Fruit fly (Drosophila melanogaster) whole organism, wandering third instar larva: ENCODE data around the gene CG11251.

Experiments used
- Abd-B ChIP-seq: fragments of >200 bp; optimal IDR thresholded peaks from 2 replicates; lab custom pipeline; 2017; ENCODE audit warnings: missing biosample characterization, missing genetic modification characterization
- CG32264 ChIP-seq: fragments of 200-800 bp; sonication (Bioruptor generic); optimal IDR thresholded peaks from 2 replicates; lab custom pipeline; 2016; ENCODE audit warnings: missing biosample characterization, missing genetic modification characterization
- CG9705 ChIP-seq: fragments of 200-800 bp; sonication (Bioruptor generic); optimal IDR thresholded peaks from 2 replicates; lab custom pipeline; 2018; ENCODE audit warnings: missing biosample characterization, mild to moderate bottlenecking, missing genetic modification characterization
- CrebA ChIP-seq: fragments of 200-800 bp; sonication (Bioruptor generic); optimal IDR thresholded peaks from 2 replicates; lab custom pipeline; 2016; ENCODE audit warnings: missing biosample characterization, mild to moderate bottlenecking, missing genetic modification characterization, borderline replicate concordance
- Dfd ChIP-seq: fragments of >200 bp; optimal IDR thresholded peaks from 2 replicates; lab custom pipeline; 2017; ENCODE audit warnings: missing biosample characterization, missing genetic modification characterization
- Dif ChIP-seq: fragments of 200-275, 200-300 bp; sonication (Bioruptor generic); optimal IDR thresholded peaks from 2 replicates; lab custom pipeline; 2018; ENCODE audit warnings: missing biosample characterization, missing genetic modification characterization; ENCODE audit not compliant: partially characterized antibody
- GATAd ChIP-seq: sonication (Bioruptor generic); optimal IDR thresholded peaks from 2 replicates; lab custom pipeline; 2016; ENCODE audit warnings: missing biosample characterization, missing genetic modification characterization
- HLH106 ChIP-seq: fragments of 200-800 bp; optimal IDR thresholded peaks from 3 replicates; lab custom pipeline; 2019; ENCODE audit warnings: missing biosample characterization, mild to moderate bottlenecking, missing genetic modification characterization, moderate library complexity
- Hnf4 ChIP-seq: fragments of 200-800 bp; sonication (Bioruptor generic); optimal IDR thresholded peaks from 2 replicates; lab custom pipeline; 2016; ENCODE audit warnings: missing biosample characterization, mild to moderate bottlenecking, missing genetic modification characterization
- Hr78 ChIP-seq: fragments of >200 bp; optimal IDR thresholded peaks from 2 replicates; lab custom pipeline; 2017; ENCODE audit warnings: missing biosample characterization, missing genetic modification characterization
- Jra ChIP-seq: sonication (Bioruptor generic); optimal IDR thresholded peaks from 2 replicates; lab custom pipeline; 2016; ENCODE audit warnings: missing biosample characterization, missing genetic modification characterization
- Mio ChIP-seq: sonication (Bioruptor generic); optimal IDR thresholded peaks from 2 replicates; lab custom pipeline; 2016; ENCODE audit warnings: missing biosample characterization, missing genetic modification characterization
- Myc ChIP-seq: fragments of >200 bp; optimal IDR thresholded peaks from 2 replicates; lab custom pipeline; 2017
- OdsH ChIP-seq: fragments of 200-800 bp; sonication (Bioruptor generic); optimal IDR thresholded peaks from 2 replicates; lab custom pipeline; 2016; ENCODE audit warnings: missing biosample characterization, mild to moderate bottlenecking, missing genetic modification characterization
- Rel ChIP-seq, 2 experiments: fragments of 200-800 bp; sonication (Bioruptor generic) in 1 of 2; optimal IDR thresholded peaks; 2 replicates in 1 of 2; 3 replicates in 1 of 2; lab custom pipeline; 2016 to 2019; ENCODE audit warnings: mild to moderate bottlenecking in 2 of 2, missing biosample characterization in 2 of 2, missing genetic modification characterization in 2 of 2, moderate library complexity in 1 of 2
- Sp1 ChIP-seq: fragments of 200-800 bp; sonication (Bioruptor generic); optimal IDR thresholded peaks from 3 replicates; lab custom pipeline; 2019; ENCODE audit warnings: missing biosample characterization, mild to moderate bottlenecking, missing genetic modification characterization, moderate library complexity
- Vsx2 ChIP-seq: fragments of 200-300, 225-300 bp; sonication (Bioruptor generic); optimal IDR thresholded peaks from 2 replicates; lab custom pipeline; 2018; ENCODE audit warnings: missing biosample characterization, missing genetic modification characterization; ENCODE audit not compliant: partially characterized antibody
- br ChIP-seq: fragments of 200-800 bp; sonication (Bioruptor generic); optimal IDR thresholded peaks from 2 replicates; lab custom pipeline; 2016; ENCODE audit warnings: missing biosample characterization, missing genetic modification characterization
- brk ChIP-seq: fragments of 200-800 bp; sonication (Bioruptor generic); optimal IDR thresholded peaks from 2 replicates; lab custom pipeline; 2016; ENCODE audit warnings: missing biosample characterization, mild to moderate bottlenecking, missing genetic modification characterization
- dl ChIP-seq, 2 experiments: fragments of 175-275, 200-275 bp in 1 of 2; fragments of 200-275 bp in 1 of 2; sonication (Bioruptor generic); optimal IDR thresholded peaks; lab custom pipeline; 2018; ENCODE audit warnings: mild to moderate bottlenecking in 2 of 2, missing biosample characterization in 2 of 2, missing genetic modification characterization in 2 of 2, moderate library complexity in 2 of 2; ENCODE audit not compliant: partially characterized antibody in 2 of 2, insufficient read depth in 1 of 2
- dmrt93B ChIP-seq: fragments of 200-800 bp; sonication (Bioruptor generic); optimal IDR thresholded peaks from 2 replicates; lab custom pipeline; 2018; ENCODE audit warnings: missing biosample characterization, mild to moderate bottlenecking, missing genetic modification characterization
- dsf ChIP-seq: sonication (Bioruptor generic); optimal IDR thresholded peaks from 2 replicates; lab custom pipeline; 2016; ENCODE audit warnings: missing biosample characterization, missing genetic modification characterization, borderline replicate concordance
- ey ChIP-seq: fragments of 200-800 bp; sonication (Bioruptor generic); optimal IDR thresholded peaks from 2 replicates; lab custom pipeline; 2016; ENCODE audit warnings: missing biosample characterization, missing genetic modification characterization
- foxo ChIP-seq, 2 experiments: fragments of 200-800 bp; sonication (Bioruptor generic); optimal IDR thresholded peaks; 2 replicates in 1 of 2; 3 replicates in 1 of 2; lab custom pipeline; 2016 to 2017; ENCODE audit warnings: missing biosample characterization in 2 of 2, missing genetic modification characterization in 2 of 2
- fru ChIP-seq: fragments of 200-800 bp; sonication (Bioruptor generic); optimal IDR thresholded peaks from 3 replicates; lab custom pipeline; 2016; ENCODE audit warnings: missing biosample characterization, mild to moderate bottlenecking, missing genetic modification characterization
- h ChIP-seq: fragments of 200-800 bp; sonication (Bioruptor generic); optimal IDR thresholded peaks from 3 replicates; lab custom pipeline; 2016; ENCODE audit warnings: missing biosample characterization, mild to moderate bottlenecking, missing genetic modification characterization
- jim ChIP-seq: fragments of 175-275, 200-325 bp; sonication (Bioruptor generic); optimal IDR thresholded peaks from 2 replicates; lab custom pipeline; 2016; ENCODE audit warnings: missing biosample characterization, mild to moderate bottlenecking, missing genetic modification characterization
- lola ChIP-seq: fragments of >200 bp; optimal IDR thresholded peaks from 2 replicates; lab custom pipeline; 2017; ENCODE audit warnings: missing biosample characterization, missing genetic modification characterization
- pan ChIP-seq: fragments of >200 bp; optimal IDR thresholded peaks from 2 replicates; lab custom pipeline; 2017
- psq ChIP-seq: fragments of 200-800 bp; sonication (Bioruptor generic); optimal IDR thresholded peaks from 3 replicates; lab custom pipeline; 2017; ENCODE audit warnings: missing biosample characterization, mild to moderate bottlenecking, missing genetic modification characterization, moderate library complexity
- rgr ChIP-seq: fragments of 200-800 bp; sonication (Bioruptor generic); optimal IDR thresholded peaks from 3 replicates; lab custom pipeline; 2016; ENCODE audit warnings: missing biosample characterization, mild to moderate bottlenecking, missing genetic modification characterization
- sage ChIP-seq: fragments of 200-800 bp; sonication (Bioruptor generic); optimal IDR thresholded peaks from 2 replicates; lab custom pipeline; 2016; ENCODE audit warnings: missing biosample characterization, mild to moderate bottlenecking, missing genetic modification characterization
- tai ChIP-seq: sonication (Bioruptor generic); optimal IDR thresholded peaks from 2 replicates; lab custom pipeline; 2016; ENCODE audit warnings: missing biosample characterization, missing genetic modification characterization
- usp ChIP-seq: fragments of >200 bp; optimal IDR thresholded peaks from 2 replicates; lab custom pipeline; 2017; ENCODE audit warnings: missing biosample characterization, missing genetic modification characterization
- woc ChIP-seq: sonication (Bioruptor generic); optimal IDR thresholded peaks from 2 replicates; lab custom pipeline; 2016; ENCODE audit warnings: missing biosample characterization, mild to moderate bottlenecking, missing genetic modification characterization

Gene CG11251

DNA sequence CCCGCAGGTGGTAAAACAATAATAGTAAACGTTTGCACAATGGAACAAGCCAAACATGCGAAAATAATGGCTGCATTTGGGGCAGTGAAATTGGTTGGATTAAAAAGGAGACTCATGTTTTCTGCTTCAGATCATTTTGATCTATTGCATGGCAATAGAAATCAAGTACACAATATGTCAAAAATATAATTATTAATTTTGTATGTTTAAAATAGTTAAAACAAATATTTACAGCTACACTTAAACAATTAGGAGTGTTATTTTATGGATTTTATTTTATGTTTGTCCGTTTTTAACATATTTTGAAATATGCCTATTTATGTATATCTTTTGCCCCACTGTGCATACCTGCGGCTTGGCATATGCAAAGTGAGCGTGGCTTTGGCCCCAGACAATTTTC is 23.5 kb downstream of the CG11251 start:
- TF ChIP-seq psq = no peak
- TF ChIP-seq HLH106 (tag; lab: Kevin White, UChicago) = no peak
- no peak for TF ChIP-seq Vsx2 (GFP tag; lab: Kevin White, UChicago)
- TF ChIP-seq GATAd = no peak
- TF ChIP-seq Dif = no peak
- no peak for TF ChIP-seq fru (GFP tag; lab: Kevin White, UChicago)
- TF ChIP-seq CG32264 (GFP tag; lab: Kevin White, UChicago) = no peak
- TF ChIP-seq pan (lab: Kevin White, UChicago) = no peak
- no peak for TF ChIP-seq Sp1 (GFP tag; lab: Kevin White, UChicago)
- no peak for TF ChIP-seq Hnf4 (GFP tag; lab: Kevin White, UChicago)
- TF ChIP-seq h (GFP tag; lab: Kevin White, UChicago) = no peak

DNA sequence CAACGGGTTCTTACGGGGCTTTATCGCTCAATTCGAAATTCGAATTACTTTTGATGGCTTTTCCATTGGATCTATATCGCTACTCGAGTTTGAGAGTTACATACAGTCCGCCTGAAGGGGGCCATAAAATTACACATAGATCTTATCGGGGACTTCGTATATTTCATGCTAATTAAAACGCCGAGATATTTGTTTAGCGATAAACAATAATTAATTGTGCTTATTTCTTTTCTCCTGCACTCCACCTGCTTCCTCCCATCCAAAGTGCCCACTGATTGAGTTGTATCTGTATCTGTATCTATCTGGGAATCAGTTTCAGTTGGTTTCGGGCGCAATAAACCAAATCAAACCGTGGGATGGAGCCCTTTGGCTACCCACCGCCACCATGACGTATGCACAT is 24.1 kb downstream of the CG11251 start:
- no peak for TF ChIP-seq dmrt93B (GFP tag; lab: Kevin White, UChicago)
- TF ChIP-seq CG9705 (GFP tag; lab: Kevin White, UChicago) = no peak
- TF ChIP-seq HLH106 (tag; lab: Kevin White, UChicago) = no peak
- no peak for TF ChIP-seq foxo (GFP tag; optimal IDR thresholded peaks at IDR 0.05; lab: Kevin White, UChicago)
- no peak for TF ChIP-seq Dfd (GFP tag; lab: Kevin White, UChicago)
- TF ChIP-seq Myc (lab: Kevin White, UChicago) = no peak
- TF ChIP-seq br (GFP tag; lab: Kevin White, UChicago) = no peak
- no peak for TF ChIP-seq Rel (GFP tag; optimal IDR thresholded peaks at IDR 0.05; lab: Kevin White, UChicago)
- TF ChIP-seq Rel (tag; optimal IDR thresholded peaks at IDR 0.05; lab: Kevin White, UChicago) = no peak
- no peak for TF ChIP-seq brk (GFP tag; lab: Kevin White, UChicago)
- TF ChIP-seq sage (GFP tag; lab: Kevin White, UChicago) = no peak
- no peak for TF ChIP-seq lola (GFP tag; lab: Kevin White, UChicago)
- no peak for TF ChIP-seq ey (GFP tag; lab: Kevin White, UChicago)
- TF ChIP-seq Sp1 (GFP tag; lab: Kevin White, UChicago) = no peak
- no peak for TF ChIP-seq tai (GFP tag; lab: Kevin White, UChicago)
- TF ChIP-seq CrebA (GFP tag; lab: Kevin White, UChicago) = no peak
- TF ChIP-seq h (GFP tag; lab: Kevin White, UChicago) = no peak
- no peak for TF ChIP-seq Mio (GFP tag; lab: Kevin White, UChicago)

DNA sequence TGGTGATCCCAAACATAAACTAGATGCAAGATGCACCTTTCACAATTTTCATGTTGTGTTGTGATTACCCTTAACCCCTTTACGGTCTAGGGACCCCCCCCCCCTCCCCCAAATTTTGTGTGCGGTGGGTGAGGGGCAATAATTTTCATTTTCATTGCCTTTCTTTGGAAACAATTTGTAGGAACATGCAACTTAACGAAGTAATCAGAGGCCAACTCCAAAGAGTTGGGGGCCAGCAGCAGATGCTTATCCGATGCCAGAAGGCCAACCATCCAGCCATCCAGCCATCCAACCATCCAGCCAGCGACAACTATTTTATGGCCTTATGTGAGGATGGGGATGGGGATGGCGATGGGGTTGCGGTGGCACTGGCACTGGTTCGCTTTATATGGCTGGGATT is 24.8 kb downstream of the CG11251 start:
- peak; percentile 84 for TF ChIP-seq Dfd (GFP tag; lab: Kevin White, UChicago)
- TF ChIP-seq Abd-B = no peak
- no peak for TF ChIP-seq jim
- TF ChIP-seq br (GFP tag; lab: Kevin White, UChicago) = no peak
- TF ChIP-seq dl (GFP tag; optimal IDR thresholded peaks at IDR 0.05; lab: Kevin White, UChicago; ENCODE audit: insufficient read depth in 1 of 2, partially characterized antibody in 2 of 2) = no peak

DNA sequence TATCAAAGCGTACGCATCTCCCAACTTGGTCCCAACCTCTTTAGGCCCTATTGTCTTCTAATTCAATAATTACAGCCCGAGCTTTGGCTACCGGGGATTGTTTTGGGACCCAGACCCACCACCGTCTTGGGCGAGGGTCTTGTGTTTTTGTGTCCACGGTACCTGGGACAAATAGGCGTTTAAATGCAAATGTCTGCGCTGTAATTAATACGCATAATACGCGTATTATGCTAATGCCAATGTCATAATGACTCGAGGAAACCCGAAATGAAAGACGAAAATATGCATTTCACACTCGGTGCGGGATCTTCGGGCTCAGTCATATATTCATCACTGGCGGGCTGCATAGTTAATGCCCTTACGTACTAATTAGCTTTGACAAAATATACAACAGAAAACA is 25.4 kb downstream of the CG11251 start:
- TF ChIP-seq br (GFP tag; lab: Kevin White, UChicago) (no peak), CG9705 (GFP tag; lab: Kevin White, UChicago) (no peak), Mio (GFP tag; lab: Kevin White, UChicago) (no peak), Vsx2 (GFP tag; lab: Kevin White, UChicago) (no peak), Jra (GFP tag; lab: Kevin White, UChicago) (no peak), rgr (GFP tag; lab: Kevin White, UChicago) (no peak), GATAd (no peak)

DNA sequence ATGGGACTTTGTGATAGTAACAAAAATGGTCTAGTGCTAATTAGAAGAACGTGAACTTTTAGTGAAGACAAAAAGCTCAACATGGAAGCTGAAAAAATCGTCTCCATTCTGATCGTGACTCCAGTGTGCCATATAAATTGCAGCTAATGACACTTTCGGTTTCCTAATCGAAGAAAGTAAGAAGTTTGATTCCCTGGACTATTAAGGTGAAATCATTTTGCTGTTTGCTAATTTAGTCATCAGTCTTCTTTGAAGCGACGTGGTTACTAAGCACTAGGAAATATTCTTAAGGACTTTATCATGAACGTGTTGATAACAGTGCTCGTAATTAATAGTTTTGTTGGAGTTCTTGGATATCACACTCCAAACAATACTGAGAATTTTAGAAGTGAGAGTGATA is 27.0 kb downstream of the CG11251 start, which contains the start of gene CG34429:
Gene CG34429 (plus strand): TSS at position 301 of the 400 bp plus-strand sequence.
- no peak for TF ChIP-seq Hr78 (GFP tag; lab: Kevin White, UChicago)
- TF ChIP-seq br (GFP tag; lab: Kevin White, UChicago) = no peak
- no peak for TF ChIP-seq sage (GFP tag; lab: Kevin White, UChicago)
- no peak for TF ChIP-seq Abd-B
- no peak for TF ChIP-seq OdsH (GFP tag; lab: Kevin White, UChicago)
- no peak for TF ChIP-seq Myc (lab: Kevin White, UChicago)
- TF ChIP-seq dsf (GFP tag; lab: Kevin White, UChicago) = no peak
- no peak for TF ChIP-seq Hnf4 (GFP tag; lab: Kevin White, UChicago)
- no peak for TF ChIP-seq ey (GFP tag; lab: Kevin White, UChicago)
- TF ChIP-seq pan (lab: Kevin White, UChicago) = no peak
- TF ChIP-seq Rel (GFP tag; optimal IDR thresholded peaks at IDR 0.05; lab: Kevin White, UChicago) = no peak
- no peak for TF ChIP-seq Rel (tag; optimal IDR thresholded peaks at IDR 0.05; lab: Kevin White, UChicago)
- TF ChIP-seq jim = no peak
- TF ChIP-seq usp = no peak
- no peak for TF ChIP-seq rgr (GFP tag; lab: Kevin White, UChicago)
- no peak for TF ChIP-seq woc (GFP tag; lab: Kevin White, UChicago)
- TF ChIP-seq GATAd = no peak
- TF ChIP-seq, all 38 proteins: peak for 0
